Fruit fly (Drosophila melanogaster): ENCODE data around the gene cpo.
A peak's percentile ranks its signal among the peaks of the same experiment; 100 is the strongest.

Gene cpo

dm6 chr3R:18052799-18053586 lies 133.4 kb downstream of the cpo start, which contains the start of gene htl (continued):
- no peak for TF ChIP-seq Rfx (GFP tag; IDR thresholded peaks at IDR 0.05)
- no peak for TF ChIP-seq cwo (GFP tag; optimal IDR thresholded peaks at IDR 0.05)
- no peak for TF ChIP-seq sima (GFP tag; optimal IDR thresholded peaks at IDR 0.05)
- TF ChIP-seq Oli (tag; optimal IDR thresholded peaks at IDR 0.05), result no peak
- peak; percentile 8 for TF ChIP-seq pfk (GFP tag; optimal IDR thresholded peaks at IDR 0.05)
- no peak for TF ChIP-seq ems (GFP tag; optimal IDR thresholded peaks at IDR 0.05)
- no peak for TF ChIP-seq CG9727 (GFP tag; optimal IDR thresholded peaks at IDR 0.05)
- peak; percentile 73 for TF ChIP-seq abd-A (tag; optimal IDR thresholded peaks at IDR 0.05)
- no peak for TF ChIP-seq pzg (GFP tag; optimal IDR thresholded peaks at IDR 0.05)
- TF ChIP-seq CG11398 (GFP tag; optimal IDR thresholded peaks at IDR 0.05), result no peak
- TF ChIP-seq CHES-1-like (GFP tag; optimal IDR thresholded peaks at IDR 0.05), result no peak
- TF ChIP-seq hb (GFP tag; IDR thresholded peaks at IDR 0.05; ENCODE audit: partially characterized antibody), result no peak
- TF ChIP-seq CG6683 (GFP tag; optimal IDR thresholded peaks at IDR 0.05), result no peak
- TF ChIP-seq D19A (tag; optimal IDR thresholded peaks at IDR 0.05), result peak; percentile 9
- TF ChIP-seq CG42726 (GFP tag; IDR thresholded peaks at IDR 0.05; ENCODE audit: partially characterized antibody), result no peak
- TF ChIP-seq B-H1 (GFP tag; IDR thresholded peaks at IDR 0.05), result no peak
- TF ChIP-seq CG15514 (GFP tag; optimal IDR thresholded peaks at IDR 0.05), result no peak
- TF ChIP-seq Ada2b (GFP tag; IDR thresholded peaks at IDR 0.05), result no peak
- no peak for TF ChIP-seq CG11247 (GFP tag; IDR thresholded peaks at IDR 0.05)
- no peak for TF ChIP-seq gfzf (GFP tag; optimal IDR thresholded peaks at IDR 0.05)
- no peak for TF ChIP-seq CG4854 (GFP tag; optimal IDR thresholded peaks at IDR 0.05)
- peak; percentile 9 for TF ChIP-seq CG15601 (tag; optimal IDR thresholded peaks at IDR 0.05)
- peak; percentile 89 for TF ChIP-seq cg (GFP tag; optimal IDR thresholded peaks at IDR 0.05)
- no peak for TF ChIP-seq slp2 (GFP tag; optimal IDR thresholded peaks at IDR 0.05)
- TF ChIP-seq ham (GFP tag; IDR thresholded peaks at IDR 0.05), result no peak
- TF ChIP-seq esg (GFP tag; conservative IDR thresholded peaks at IDR 0.05), result no peak
- no peak for TF ChIP-seq gsb-n (tag; optimal IDR thresholded peaks at IDR 0.05)
- no peak for TF ChIP-seq tin (GFP tag; optimal IDR thresholded peaks at IDR 0.05)
- no peak for TF ChIP-seq CG1602 (GFP tag; optimal IDR thresholded peaks at IDR 0.05)
- TF ChIP-seq CG3163 (GFP tag; optimal IDR thresholded peaks at IDR 0.05), result peak; percentile 60
- no peak for TF ChIP-seq kni (GFP tag; optimal IDR thresholded peaks at IDR 0.05)
- TF ChIP-seq CG11560 (tag; IDR thresholded peaks at IDR 0.05), result no peak
- no peak for TF ChIP-seq Opbp (GFP tag; IDR thresholded peaks at IDR 0.05; ENCODE audit: partially characterized antibody)
- no peak for TF ChIP-seq Myb (GFP tag; optimal IDR thresholded peaks at IDR 0.05)
- no peak for TF ChIP-seq Hr51 (GFP tag; optimal IDR thresholded peaks at IDR 0.05)
- no peak for TF ChIP-seq exex (tag; optimal IDR thresholded peaks at IDR 0.05)
- peak; percentile 39 for TF ChIP-seq sd (tag; optimal IDR thresholded peaks at IDR 0.05)
- no peak for TF ChIP-seq CG9817 (tag; optimal IDR thresholded peaks at IDR 0.05)
- TF ChIP-seq Adf1 (GFP tag; IDR thresholded peaks at IDR 0.05), result 0 out of 2 replicates have a peak, but pooled peaks have one; percentile 15
- TF ChIP-seq Ravus (GFP tag; IDR thresholded peaks at IDR 0.05), result no peak
- TF ChIP-seq Lhr (GFP tag; optimal IDR thresholded peaks at IDR 0.05), result no peak
- no peak for TF ChIP-seq toy (GFP tag; IDR thresholded peaks at IDR 0.05)
- no peak for TF ChIP-seq cato (GFP tag; optimal IDR thresholded peaks at IDR 0.05; ENCODE audit: borderline replicate concordance)
- no peak for TF ChIP-seq NfI (GFP tag; optimal IDR thresholded peaks at IDR 0.05)
- TF ChIP-seq Awh (GFP tag; IDR thresholded peaks at IDR 0.05), result no peak
- no peak for TF ChIP-seq cas (GFP tag; IDR thresholded peaks at IDR 0.05)
- no peak for TF ChIP-seq CG11085 (GFP tag; IDR thresholded peaks at IDR 0.05)
- peak in 1 of 2 experiments; percentile 6 for TF ChIP-seq Trl (optimal IDR thresholded peaks at IDR 0.05)
- TF ChIP-seq Trl (GFP tag; optimal IDR thresholded peaks at IDR 0.05), result no peak
- TF ChIP-seq CG4820 (GFP tag; optimal IDR thresholded peaks at IDR 0.05), result no peak

Data from whole organism, embryonic.